Fruit fly (Drosophila melanogaster) whole organism, larva: ENCODE measurements around the gene Pex2.

ENCODE experiments used
- noc ChIP-seq: fragments of 200-800 bp; sonication (Bioruptor generic); optimal IDR thresholded peaks from 3 replicates; lab custom pipeline; 2019; ENCODE audit warnings: missing biosample characterization, mild to moderate bottlenecking, missing genetic modification characterization, moderate library complexity

Gene Pex2

dm6 chr3L:8360643-8361110 is 21.8 kb downstream of the Pex2 start, which contains the start of gene Idh:
Gene Idh (minus strand): TSS chr3L:8360906.
- TF ChIP-seq noc (tag; lab: Kevin White, UChicago): peak; percentile 61

- no peak for TF ChIP-seq noc (tag; lab: Kevin White, UChicago)
Measured at dm6 chr3L:8363266-8363665, 24.4 kb downstream of the Pex2 start.

dm6 chr3L:8368694-8369344 is 30.0 kb downstream of the Pex2 start:
- TF ChIP-seq noc (tag; lab: Kevin White, UChicago): no peak

dm6 chr3L:8369456-8369855 is 30.6 kb downstream of the Pex2 start:
- TF ChIP-seq noc (tag; lab: Kevin White, UChicago): no peak

DNA sequence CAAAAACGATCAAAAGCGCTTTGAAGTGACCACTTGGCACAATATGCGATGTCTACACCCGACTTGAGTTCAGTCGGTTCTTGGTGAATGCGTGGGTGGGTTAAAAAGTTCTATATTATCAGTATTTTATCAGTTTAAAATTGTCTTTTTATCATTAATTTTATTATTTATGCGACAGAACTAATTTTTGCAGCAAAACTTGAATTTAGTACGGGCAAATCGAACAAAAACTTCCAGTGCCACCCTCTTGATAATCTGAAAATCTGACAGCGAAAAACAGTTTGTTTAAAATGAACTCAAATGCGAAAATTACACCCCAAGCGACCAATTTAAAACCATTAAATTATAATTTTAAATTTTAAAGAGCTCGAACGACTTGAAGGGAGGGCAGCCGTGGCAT is 32.1 kb downstream of the Pex2 start:
- TF ChIP-seq noc (tag; lab: Kevin White, UChicago): no peak

- TF ChIP-seq noc (tag; lab: Kevin White, UChicago): no peak
Measured at dm6 chr3L:8371538-8371937, 32.7 kb downstream of the Pex2 start.

dm6 chr3L:8372035-8372434 is 33.2 kb downstream of the Pex2 start, which contains the start of gene ImpE1:
Gene ImpE1 (plus strand): TSS chr3L:8372405.
- no peak for TF ChIP-seq noc (tag; lab: Kevin White, UChicago)

dm6 chr3L:8374107-8374506 is 35.3 kb downstream of the Pex2 start:
- TF ChIP-seq noc (tag; lab: Kevin White, UChicago): no peak

- TF ChIP-seq noc (tag; lab: Kevin White, UChicago): no peak
Measured at dm6 chr3L:8379161-8379560, 40.3 kb downstream of the Pex2 start.

dm6 chr3L:8383968-8384367 is 45.1 kb downstream of the Pex2 start:
- TF ChIP-seq noc (tag; lab: Kevin White, UChicago): no peak

dm6 chr3L:8385055-8385454 is 46.2 kb downstream of the Pex2 start:
- TF ChIP-seq noc (tag; lab: Kevin White, UChicago): no peak
